Fruit fly (Drosophila melanogaster): ENCODE measurements around the gene VhaM9.7-a.

Gene VhaM9.7-a

dm6 chr3L:4228187-4228836, 34.2 kb upstream of the VhaM9.7-a start (continued):
- TF ChIP-seq vnd (GFP tag; IDR thresholded peaks at IDR 0.05; ENCODE audit: partially characterized antibody): no peak
- TF ChIP-seq CG2889 (GFP tag; IDR thresholded peaks at IDR 0.05): peak; percentile 91
- TF ChIP-seq YL-1 (GFP tag; optimal IDR thresholded peaks at IDR 0.05): peak; percentile 83
- TF ChIP-seq CG16779 (GFP tag; IDR thresholded peaks at IDR 0.05): peak; percentile 78; the same call in 1 of the 2 replicates
- peak; percentile 88 for TF ChIP-seq gsb (GFP tag; IDR thresholded peaks at IDR 0.05)
- TF ChIP-seq tna (GFP tag; IDR thresholded peaks at IDR 0.05; ENCODE audit: partially characterized antibody): no peak
- TF ChIP-seq odd (GFP tag; optimal IDR thresholded peaks at IDR 0.05): peak; percentile 95
- TF ChIP-seq CG7987 (GFP tag; optimal IDR thresholded peaks at IDR 0.05): peak; percentile 85
- TF ChIP-seq dm (GFP tag; optimal IDR thresholded peaks at IDR 0.05): peak; percentile 90
- TF ChIP-seq CG17186 (GFP tag; optimal IDR thresholded peaks at IDR 0.05): peak; percentile 87
- peak; percentile 97 for TF ChIP-seq CG17361 (GFP tag; IDR thresholded peaks at IDR 0.05)
- peak; percentile 96 for TF ChIP-seq peb (GFP tag; IDR thresholded peaks at IDR 0.05)
- TF ChIP-seq CG11247 (GFP tag; IDR thresholded peaks at IDR 0.05): peak; percentile 93
- no peak for TF ChIP-seq CG14860 (GFP tag; IDR thresholded peaks at IDR 0.05; ENCODE audit: partially characterized antibody)
- TF ChIP-seq CG14710 (tag; optimal IDR thresholded peaks at IDR 0.05): peak; percentile 96
- peak; percentile 88 for TF ChIP-seq wek (GFP tag; optimal IDR thresholded peaks at IDR 0.05)
- peak; percentile 97 for TF ChIP-seq CG17359 (tag; optimal IDR thresholded peaks at IDR 0.05)
- TF ChIP-seq CG4617 (GFP tag; optimal IDR thresholded peaks at IDR 0.05; ENCODE audit: borderline replicate concordance): peak; percentile 88
- peak; percentile 96 for TF ChIP-seq CG6254 (GFP tag; optimal IDR thresholded peaks at IDR 0.05)
- TF ChIP-seq CG32532 (GFP tag; IDR thresholded peaks at IDR 0.05): peak; percentile 85
- TF ChIP-seq Dbx (GFP tag; IDR thresholded peaks at IDR 0.05): peak; percentile 79
- peak; percentile 84 for TF ChIP-seq CG12104 (GFP tag; optimal IDR thresholded peaks at IDR 0.05)
- TF ChIP-seq CG18764 (GFP tag; optimal IDR thresholded peaks at IDR 0.05): peak; percentile 92
- TF ChIP-seq CG18599 (GFP tag; optimal IDR thresholded peaks at IDR 0.05): peak; percentile 93
- peak; percentile 94 for TF ChIP-seq CG4328 (GFP tag; optimal IDR thresholded peaks at IDR 0.05)
- peak; percentile 97 for TF ChIP-seq CG12219 (GFP tag; optimal IDR thresholded peaks at IDR 0.05)
- TF ChIP-seq CG34422 (GFP tag; IDR thresholded peaks at IDR 0.05): peak; percentile 97
- peak; percentile 7 for TF ChIP-seq Dp (GFP tag; optimal IDR thresholded peaks at IDR 0.05)
- TF ChIP-seq sqz (GFP tag; optimal IDR thresholded peaks at IDR 0.05): peak; percentile 92
- peak; percentile 92 for TF ChIP-seq CG10462 (GFP tag; optimal IDR thresholded peaks at IDR 0.05)
- no peak for TF ChIP-seq D (optimal IDR thresholded peaks at IDR 0.05)
- peak; percentile 97 for TF ChIP-seq D (GFP tag; optimal IDR thresholded peaks at IDR 0.05)
- peak; percentile 92 for TF ChIP-seq CG12299 (tag; optimal IDR thresholded peaks at IDR 0.05)
- TF ChIP-seq CG30431 (GFP tag; optimal IDR thresholded peaks at IDR 0.05): peak; percentile 93
- TF ChIP-seq CG18619 (GFP tag; optimal IDR thresholded peaks at IDR 0.05): peak; percentile 91
- TF ChIP-seq Dad (GFP tag; optimal IDR thresholded peaks at IDR 0.05): peak; percentile 93
- TF ChIP-seq bbx (GFP tag; IDR thresholded peaks at IDR 0.05; ENCODE audit: partially characterized antibody): no peak
- peak; percentile 97 for TF ChIP-seq so (GFP tag; IDR thresholded peaks at IDR 0.05)
- TF ChIP-seq Drgx (GFP tag; IDR thresholded peaks at IDR 0.05): peak; percentile 99
- TF ChIP-seq CG2875 (GFP tag; optimal IDR thresholded peaks at IDR 0.05): peak; percentile 98
- TF ChIP-seq Hey (tag; optimal IDR thresholded peaks at IDR 0.05): peak; percentile 72
- peak; percentile 93 for TF ChIP-seq jigr1 (GFP tag; IDR thresholded peaks at IDR 0.05)
- TF ChIP-seq Optix (GFP tag; IDR thresholded peaks at IDR 0.05): peak; percentile 98
- TF ChIP-seq CG11456 (GFP tag; IDR thresholded peaks at IDR 0.05): peak; percentile 93
- TF ChIP-seq CG13123 (GFP tag; optimal IDR thresholded peaks at IDR 0.05): peak; percentile 91
- peak; percentile 96 for TF ChIP-seq CG12659 (GFP tag; optimal IDR thresholded peaks at IDR 0.05)
- TF ChIP-seq salm (tag; optimal IDR thresholded peaks at IDR 0.05): peak; percentile 96
- TF ChIP-seq stwl (tag; optimal IDR thresholded peaks at IDR 0.05): peak; percentile 38
- peak; percentile 97 for TF ChIP-seq ase (GFP tag; IDR thresholded peaks at IDR 0.05)
- TF ChIP-seq Sox100B (GFP tag; optimal IDR thresholded peaks at IDR 0.05): peak; percentile 96
